Worm (Caenorhabditis elegans): ENCODE measurements around the gene msp-79.

ce11 chrIV:9734861-9735260 lies 32.1 kb downstream of the msp-79 start:
- TF ChIP-seq sox-4 (tag; optimal IDR thresholded peaks at IDR 0.05) (no peak), skn-1 (tag; optimal IDR thresholded peaks at IDR 0.05) (no peak), mep-1 (tag; optimal IDR thresholded peaks at IDR 0.05) (peak; percentile 1), nhr-77 (tag; optimal IDR thresholded peaks at IDR 0.05) (no peak)

All from whole organism, L1 larva.